Fruit fly (Drosophila melanogaster): ENCODE data around the gene loqs.

Gene loqs

DNA sequence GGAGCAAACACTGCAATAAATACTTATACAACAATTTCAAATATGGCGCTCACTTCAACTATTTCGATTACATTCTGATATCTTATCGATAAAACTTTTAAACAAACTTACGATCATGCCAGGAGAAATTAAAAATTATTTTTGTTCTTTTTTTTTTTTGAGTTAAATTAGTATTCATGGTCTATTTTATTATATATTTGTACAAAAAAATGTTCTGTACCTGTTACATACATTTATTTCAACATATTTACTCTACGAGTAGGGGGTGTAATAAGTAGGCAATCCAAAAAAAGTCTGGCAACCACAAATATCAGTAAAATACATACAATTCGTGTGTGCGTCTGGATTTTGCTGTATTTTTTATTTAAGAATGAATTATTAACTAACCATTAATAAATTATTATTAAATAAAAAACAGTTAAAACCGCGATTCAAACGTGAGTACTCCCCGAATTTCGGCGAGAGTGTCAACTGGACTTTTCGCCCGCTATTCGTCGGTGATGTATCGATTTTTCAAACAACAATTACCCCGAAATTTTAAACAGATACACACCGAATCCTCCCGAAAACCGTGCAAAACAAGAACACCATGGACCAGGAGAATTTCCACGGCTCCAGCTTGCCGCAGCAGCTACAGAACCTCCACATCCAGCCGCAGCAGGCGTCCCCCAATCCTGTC is at the start of gene loqs:
TSS of gene loqs (plus strand) at position 302 of the 679 bp plus-strand sequence.
- TF ChIP-seq CG8478 (optimal IDR thresholded peaks at IDR 0.05) (no peak), CTCF (optimal IDR thresholded peaks at IDR 0.05) (no peak)

DNA sequence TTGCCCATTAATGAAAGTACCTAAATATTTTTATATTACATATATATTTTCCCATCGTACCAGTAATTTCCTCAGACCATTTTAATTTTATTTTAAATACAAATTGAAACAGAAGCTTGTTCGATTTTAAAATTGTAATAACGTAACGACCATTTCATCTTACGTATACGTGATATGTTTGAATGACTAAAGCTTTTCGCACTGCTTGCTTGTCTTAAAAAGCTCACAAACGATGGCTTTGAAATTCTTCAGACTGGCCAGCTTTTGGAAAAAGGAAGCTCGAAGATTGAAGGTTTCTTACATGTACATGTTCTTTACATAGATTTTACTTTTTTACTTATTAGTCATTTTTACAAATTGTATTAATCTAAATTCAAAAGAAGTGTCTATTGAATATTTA is 49.7 kb upstream of the loqs start:
- TF ChIP-seq CTCF (optimal IDR thresholded peaks at IDR 0.05) (no peak), CG8478 (optimal IDR thresholded peaks at IDR 0.05) (no peak)

DNA sequence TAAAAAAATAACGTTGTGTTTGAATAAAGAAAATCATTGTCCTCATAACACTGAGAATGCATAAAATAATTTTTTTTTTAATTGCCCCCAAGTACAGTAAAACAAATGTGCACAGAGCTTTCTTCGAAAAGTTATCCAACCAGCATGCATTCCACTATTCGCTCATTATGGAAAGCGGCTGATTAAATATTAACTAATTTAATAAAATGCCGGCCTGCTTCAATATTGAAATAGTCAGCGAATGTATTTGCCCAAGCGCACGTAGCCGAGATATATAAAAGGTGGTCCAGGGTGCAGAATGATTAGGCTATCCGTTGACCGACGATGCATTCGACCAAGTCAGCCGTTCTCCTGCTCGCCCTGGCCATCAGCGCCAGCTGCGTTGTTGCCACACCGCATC is 35.0 kb upstream of the loqs start, which contains the start of gene CG16826:
TSS of gene CG16826 (plus strand) at position 301 of the 400 bp plus-strand sequence.
- TF ChIP-seq CG8478 (optimal IDR thresholded peaks at IDR 0.05) (no peak), CTCF (optimal IDR thresholded peaks at IDR 0.05) (no peak)

DNA sequence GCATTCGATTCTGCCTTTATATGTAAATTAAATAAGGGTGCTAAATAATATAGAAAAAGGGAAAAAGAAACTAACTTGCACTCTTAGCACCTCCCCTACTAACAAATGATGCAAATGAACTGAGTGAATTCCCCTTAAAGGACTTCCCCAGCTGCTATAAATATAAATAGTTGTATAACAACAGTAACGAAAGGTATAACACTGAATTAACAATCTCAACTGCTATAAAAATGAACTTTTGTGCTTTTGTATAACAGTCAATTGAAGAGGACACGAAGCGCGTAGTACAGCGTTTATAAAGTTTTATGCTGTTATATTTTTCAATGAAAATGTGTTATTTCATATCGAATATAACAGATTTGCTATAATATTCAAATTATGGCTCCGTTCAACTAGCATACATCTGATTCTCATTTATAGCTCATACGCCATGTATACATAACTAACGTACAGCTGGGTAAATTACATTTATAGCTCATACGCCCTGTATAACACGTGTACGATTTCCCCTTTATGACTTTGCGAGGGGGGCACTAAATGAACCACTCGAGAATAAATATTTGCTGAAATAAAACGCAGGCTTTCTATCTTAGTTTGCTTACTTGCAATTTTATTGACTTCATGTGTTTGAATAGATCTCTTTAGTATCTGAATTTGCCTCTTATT is 33.1 kb upstream of the loqs start:
- TF ChIP-seq CG8478 (optimal IDR thresholded peaks at IDR 0.05) (no peak), CTCF (optimal IDR thresholded peaks at IDR 0.05) (no peak)

DNA sequence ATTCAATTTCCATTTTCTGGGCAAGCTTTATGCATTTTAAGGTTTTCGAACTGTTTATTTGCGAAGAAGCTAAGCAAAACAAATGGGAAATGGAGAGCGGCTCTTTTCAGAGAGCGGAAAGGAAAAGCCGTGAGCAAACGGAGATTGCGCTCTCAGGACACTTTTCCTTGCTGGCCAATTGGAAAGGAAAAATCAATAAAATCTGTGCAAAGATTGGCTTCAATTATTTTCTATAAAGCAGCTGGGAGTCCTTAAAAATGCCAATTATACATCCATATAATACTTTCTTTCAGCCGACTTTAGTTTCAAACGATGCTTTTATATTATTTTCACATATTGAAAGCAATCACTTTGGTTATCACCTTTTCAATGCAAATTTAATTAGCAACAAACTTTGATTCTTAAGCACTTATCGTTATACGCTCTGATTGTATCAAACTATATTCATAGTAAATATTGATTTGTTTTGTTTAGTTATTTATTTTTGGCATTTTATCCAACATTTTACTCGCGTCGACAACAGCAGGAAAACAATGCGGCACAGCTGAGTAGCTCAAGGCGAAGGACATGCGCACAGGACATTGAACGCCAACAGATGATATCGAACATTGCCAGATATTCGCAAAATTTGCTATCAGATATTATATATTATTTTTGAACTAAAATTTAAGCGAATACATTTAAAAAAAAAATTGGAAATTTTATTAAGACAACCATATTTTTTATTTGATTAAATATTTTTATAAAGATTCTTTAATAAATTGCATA is 27.7 kb upstream of the loqs start, which contains the start of gene CG9395:
TSS of gene CG9395 (minus strand) at position 494 of the 768 bp plus-strand sequence.
- TF ChIP-seq CG8478 (optimal IDR thresholded peaks at IDR 0.05): no peak
- TF ChIP-seq CTCF (optimal IDR thresholded peaks at IDR 0.05): no peak

dm6 chr2L:13361465-13361864 is 21.0 kb upstream of the loqs start, which contains the start of gene CG9377:
CG9377 (minus strand) TSS chr2L:13361565.
- TF ChIP-seq CTCF (optimal IDR thresholded peaks at IDR 0.05) (no peak), CG8478 (optimal IDR thresholded peaks at IDR 0.05) (no peak)

dm6 chr2L:13362953-13363352 is 19.5 kb upstream of the loqs start:
- TF ChIP-seq CTCF (optimal IDR thresholded peaks at IDR 0.05) (no peak), CG8478 (optimal IDR thresholded peaks at IDR 0.05) (no peak)

- TF ChIP-seq CTCF (optimal IDR thresholded peaks at IDR 0.05) (no peak), CG8478 (optimal IDR thresholded peaks at IDR 0.05) (no peak)
Observed at dm6 chr2L:13366109-13366747, 16.2 kb upstream of the loqs start, which contains the start of the genes Nnp-1 and Grx3. Nnp-1 (minus strand) TSS chr2L:13366189. Grx3 (plus strand) TSS chr2L:13366447.

- TF ChIP-seq CTCF (optimal IDR thresholded peaks at IDR 0.05) (no peak), CG8478 (optimal IDR thresholded peaks at IDR 0.05) (no peak)
Observed at dm6 chr2L:13367378-13367777, 15.1 kb upstream of the loqs start, which contains the start of gene Tap42. Tap42 (plus strand) TSS chr2L:13367617.

DNA sequence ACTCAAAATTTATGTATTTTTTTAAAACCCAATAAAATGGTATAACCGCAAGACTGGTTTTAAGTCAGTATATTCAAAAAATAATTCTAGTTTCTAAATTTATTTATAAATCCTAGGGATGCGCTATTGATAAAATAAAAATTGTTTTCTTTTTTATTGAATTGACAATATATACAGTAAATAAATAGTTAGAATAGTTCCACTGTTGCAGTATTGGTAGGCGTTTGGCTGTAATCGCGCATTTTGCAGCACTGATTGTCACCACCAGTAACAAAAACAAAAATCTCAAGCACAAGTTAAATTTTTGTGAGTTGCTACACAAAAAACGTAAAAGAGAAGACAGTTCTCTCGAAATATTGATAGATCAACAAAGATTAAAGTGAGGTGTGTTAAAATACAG is 13.5 kb upstream of the loqs start, which contains the start of gene CG31855:
TSS of gene CG31855 (plus strand) at position 265 of the 400 bp plus-strand sequence.
- TF ChIP-seq CG8478 (optimal IDR thresholded peaks at IDR 0.05) (no peak), CTCF (optimal IDR thresholded peaks at IDR 0.05) (no peak)

- no peak for TF ChIP-seq CTCF (optimal IDR thresholded peaks at IDR 0.05)
- no peak for TF ChIP-seq CG8478 (optimal IDR thresholded peaks at IDR 0.05)
Observed at dm6 chr2L:13370762-13371161, 11.7 kb upstream of the loqs start, which contains the start of gene ND-B22. ND-B22 (minus strand) TSS chr2L:13371110.

dm6 chr2L:13373435-13374242 is 8.8 kb upstream of the loqs start, which contains the start of the genes Bdp1 and CG6565:
Bdp1 (minus strand) TSS chr2L:13373890.
CG6565 (plus strand) TSS chr2L:13374019.
- TF ChIP-seq CTCF (optimal IDR thresholded peaks at IDR 0.05): no peak

- TF ChIP-seq CG8478 (optimal IDR thresholded peaks at IDR 0.05): no peak
- no peak for TF ChIP-seq CTCF (optimal IDR thresholded peaks at IDR 0.05)
Observed at dm6 chr2L:13376086-13376485, 6.4 kb upstream of the loqs start.

DNA sequence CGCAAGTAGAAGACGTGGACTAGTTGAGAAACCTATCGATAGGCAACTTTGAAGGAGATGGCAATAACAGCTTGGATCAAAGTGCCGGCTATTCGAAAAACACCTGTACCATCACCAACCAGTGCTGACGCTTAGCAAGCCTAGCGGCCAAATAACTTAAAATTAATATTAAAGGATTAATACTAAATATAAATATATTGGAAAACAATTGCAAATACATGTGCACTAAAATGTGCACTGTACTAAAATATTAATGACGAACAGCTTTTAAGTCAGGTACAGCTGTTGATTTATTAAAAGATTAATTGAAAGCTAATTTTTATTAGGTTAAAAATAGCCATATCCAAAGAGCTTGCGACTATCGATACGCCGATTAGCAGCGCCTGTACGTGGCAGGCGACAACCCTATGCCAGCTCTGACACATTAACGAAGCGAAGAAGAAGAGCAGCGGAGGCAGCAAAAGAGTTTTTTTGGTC is 3.9 kb upstream of the loqs start, which contains the start of the genes CG9302 and beta'COP:
TSS of gene CG9302 (minus strand) at position 51 of the 477 bp plus-strand sequence.
TSS of gene beta'COP (plus strand) at position 415 of the 477 bp plus-strand sequence.
- TF ChIP-seq CTCF (optimal IDR thresholded peaks at IDR 0.05): no peak
- TF ChIP-seq CG8478 (optimal IDR thresholded peaks at IDR 0.05): no peak
